Fruit fly (Drosophila melanogaster): ENCODE measurements around the gene CG31673.

DNA sequence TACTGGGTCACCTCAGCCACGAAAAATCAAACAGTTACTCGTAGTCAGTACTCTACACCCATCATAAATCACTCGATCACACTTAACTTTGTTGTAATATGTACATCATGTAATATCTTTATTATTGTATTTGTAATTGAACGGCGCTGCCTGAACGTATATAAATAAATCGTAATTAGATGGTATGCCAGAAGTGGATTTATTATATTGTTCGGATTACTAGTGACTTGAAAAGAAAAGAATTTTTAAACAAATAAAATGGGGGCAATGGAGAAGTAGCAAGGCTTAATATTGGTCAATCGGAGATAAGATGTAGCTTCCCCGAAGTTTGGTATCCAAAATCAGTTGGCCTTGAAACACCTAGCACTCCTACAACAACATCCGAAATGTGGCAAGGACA lies 19.6 kb downstream of the CG31673 start, which contains the start of gene CG14402:
- TF ChIP-seq CG11762 (GFP tag; optimal IDR thresholded peaks at IDR 0.05; ENCODE audit: insufficient read depth) (no peak), Hr4 (GFP tag; optimal IDR thresholded peaks at IDR 0.05) (no peak), Sox15 (GFP tag; optimal IDR thresholded peaks at IDR 0.05) (no peak), Eip78C (GFP tag) (no peak)
